Fruit fly (Drosophila melanogaster) whole organism, embryonic: ENCODE results near the gene Syp.

ENCODE experiments used
- Asciz ChIP-seq: fragments of 200-800 bp; sonication (Bioruptor generic); optimal IDR thresholded peaks from 2 replicates; lab custom pipeline; 2017; ENCODE audit warnings: missing biosample characterization, mild to moderate bottlenecking, missing genetic modification characterization, missing genetic modification reagents
- Bteb2 ChIP-seq: fragments of 200-800 bp; sonication (Bioruptor generic); optimal IDR thresholded peaks from 2 replicates; lab custom pipeline; 2016; ENCODE audit warnings: missing biosample characterization, missing genetic modification characterization
- Doc3 ChIP-seq: fragments of 200-800 bp; sonication (Bioruptor generic); IDR thresholded peaks from 3 replicates; pipeline ENCODE4 v1.3.6; 2022; ENCODE audit warnings: missing biosample characterization, missing genetic modification characterization; ENCODE audit not compliant: partially characterized antibody
- Gug ChIP-seq: fragments of 200-800 bp; sonication (Bioruptor generic); IDR thresholded peaks from 4 replicates; pipeline ENCODE4 v1.3.6; 2022; ENCODE audit warnings: missing biosample characterization, missing genetic modification characterization
- fd96Cb ChIP-seq: fragments of 200-800 bp; sonication (Bioruptor generic); optimal IDR thresholded peaks from 2 replicates; lab custom pipeline; 2018; ENCODE audit warnings: missing biosample characterization, mild to moderate bottlenecking, missing genetic modification characterization, moderate library complexity
- sim ChIP-seq: fragments of 200-800 bp; sonication (Bioruptor generic); IDR thresholded peaks from 2 replicates; pipeline ENCODE4 v1.3.6; 2022; ENCODE audit warnings: missing biosample characterization, missing genetic modification characterization

The Syp gene

DNA sequence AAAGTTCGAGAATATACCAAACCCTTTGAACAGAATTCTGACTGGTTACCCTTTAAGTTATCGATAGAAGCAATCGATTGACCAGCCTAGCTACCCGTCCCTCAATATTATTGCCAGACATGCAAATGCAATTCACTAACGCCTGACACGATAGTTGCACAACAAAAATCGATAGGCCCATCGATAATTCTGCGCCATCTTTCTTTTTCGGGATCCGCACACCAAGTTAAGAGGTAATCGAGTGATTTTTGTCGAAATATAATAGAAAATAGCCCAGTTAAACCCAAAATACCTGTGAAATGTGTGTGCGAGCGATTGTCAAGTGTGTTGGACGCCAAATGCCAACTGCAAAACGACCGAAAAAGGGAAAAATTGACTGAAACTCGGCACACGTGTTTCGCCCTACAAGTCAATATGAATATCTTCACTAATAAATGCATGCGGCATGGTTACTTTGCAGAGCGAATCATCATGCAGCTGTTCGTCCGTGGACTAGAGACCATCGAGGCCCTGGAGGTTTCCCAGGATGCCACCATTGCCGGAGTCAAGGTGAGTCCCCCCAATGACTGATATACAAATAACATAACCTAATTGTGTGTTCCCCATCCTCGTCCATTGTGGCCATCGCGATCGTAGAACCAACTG lies 94.0 kb downstream of the Syp start, which contains the start of gene RpS30 (continued):
- peak; percentile 93 for TF ChIP-seq Doc3 (GFP tag; lab: Robert Waterston, UW)
- TF ChIP-seq, all 482 proteins: peak for 219

DNA sequence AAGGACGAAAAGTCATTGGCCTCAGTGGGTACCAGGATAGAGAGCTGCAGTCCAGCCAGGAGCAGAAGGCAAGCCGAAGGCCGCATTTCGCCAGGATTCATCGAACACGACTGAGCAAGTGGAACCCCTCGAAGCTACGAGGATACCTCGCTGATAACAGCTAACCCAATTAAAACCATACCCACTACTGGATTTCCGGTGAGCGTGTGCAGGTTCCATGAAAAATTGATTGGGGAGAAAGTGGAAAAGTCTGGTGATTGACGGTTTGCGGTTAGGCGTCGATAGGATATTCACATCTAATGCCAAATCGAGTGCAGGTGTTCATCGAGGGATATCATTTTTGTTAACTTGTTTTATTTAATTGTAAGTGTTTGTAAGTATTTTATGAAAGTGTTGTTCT lies 103.3 kb downstream of the Syp start, which contains the start of gene Ir93a:
Gene Ir93a (minus strand): TSS at position 101 of the 400 bp plus-strand sequence.
- no peak for TF ChIP-seq Bteb2 (GFP tag; lab: Kevin White, UChicago)
- no peak for TF ChIP-seq fd96Cb (tag; lab: Kevin White, UChicago)
- TF ChIP-seq sim (GFP tag; lab: Robert Waterston, UW) = no peak
- TF ChIP-seq Asciz (GFP tag; lab: Kevin White, UChicago) = no peak
- TF ChIP-seq Gug (GFP tag; lab: Robert Waterston, UW) = no peak
